Worm (Caenorhabditis elegans): ENCODE measurements around the gene ZK666.8.

The ZK666.8 gene

ce11 chrII:10531604-10532003 is 38.7 kb upstream of the ZK666.8 start (continued):
- TF ChIP-seq Y67H2A.10 (GFP tag; conservative IDR thresholded peaks at IDR 0.05) (no peak), mcd-1 (GFP tag; IDR thresholded peaks at IDR 0.05) (no peak), ztf-6 (GFP tag; IDR thresholded peaks at IDR 0.05) (no peak), ztf-18 (tag; optimal IDR thresholded peaks at IDR 0.05) (no peak)

ce11 chrII:10530907-10531306 is 38.0 kb upstream of the ZK666.8 start:
- TF ChIP-seq cebp-2 (GFP tag; IDR thresholded peaks at IDR 0.05) (0 out of 2 replicates have a peak, but pooled peaks have one; percentile 51), lin-26 (GFP tag; IDR thresholded peaks at IDR 0.05) (no peak), madf-8 (GFP tag; conservative IDR thresholded peaks at IDR 0.05) (no peak), zfh-2 (GFP tag; conservative IDR thresholded peaks at IDR 0.05) (peak; percentile 58; the same call in 1 of the 2 replicates)

DNA sequence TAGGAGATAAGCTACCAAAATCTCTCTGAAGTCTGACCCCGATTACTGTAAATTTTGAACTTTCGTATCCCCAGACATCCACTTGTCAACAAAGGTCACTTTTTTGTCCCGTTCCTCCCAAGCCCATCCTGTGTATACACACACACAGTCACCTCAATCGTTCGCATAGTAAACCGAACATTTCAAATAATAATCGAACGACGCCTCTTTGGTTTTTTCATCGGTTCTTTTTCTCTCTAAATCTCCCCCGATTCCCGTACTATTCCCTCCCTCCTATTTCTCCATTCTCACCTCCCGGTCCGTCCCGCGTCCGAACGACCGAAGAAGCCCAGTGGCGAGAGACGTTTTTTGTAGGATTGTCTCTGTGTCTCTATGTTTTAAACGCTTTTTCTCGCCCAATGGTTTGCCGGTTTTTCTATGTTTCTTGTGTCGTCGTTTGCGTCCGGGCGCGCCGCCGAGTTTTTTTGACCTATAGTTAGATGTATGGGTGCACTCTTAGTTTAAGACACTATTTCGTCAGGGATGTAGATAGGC is 36.4 kb upstream of the ZK666.8 start:
- TF ChIP-seq F52B5.7 (tag; optimal IDR thresholded peaks at IDR 0.05) (no peak), attf-5 (GFP tag; optimal IDR thresholded peaks at IDR 0.05) (peak; percentile 2), nhr-27 (tag; optimal IDR thresholded peaks at IDR 0.05) (no peak), sptf-2 (GFP tag; optimal IDR thresholded peaks at IDR 0.05) (no peak), hlh-12 (tag; optimal IDR thresholded peaks at IDR 0.05) (no peak), hmg-1.2 (GFP tag; IDR thresholded peaks at IDR 0.05) (peak; percentile 43; the same call in 1 of the 2 replicates), madf-3 (GFP tag; IDR thresholded peaks at IDR 0.05) (no peak), nhr-80 (tag; optimal IDR thresholded peaks at IDR 0.05) (peak; percentile 23), lin-26 (GFP tag; IDR thresholded peaks at IDR 0.05) (0 out of 2 replicates have a peak, but pooled peaks have one; percentile 33), tbx-9 (tag; optimal IDR thresholded peaks at IDR 0.05; ENCODE audit: borderline replicate concordance) (no peak), hsf-1 (GFP tag; IDR thresholded peaks at IDR 0.05) (no peak), atf-7 (tag; optimal IDR thresholded peaks at IDR 0.05) (no peak), cebp-1 (GFP tag; IDR thresholded peaks at IDR 0.05) (no peak), cebp-1 (tag; optimal IDR thresholded peaks at IDR 0.05) (peak; percentile 2), efl-1 (GFP tag; optimal IDR thresholded peaks at IDR 0.05) (peak; percentile 26), mel-28 (tag; optimal IDR thresholded peaks at IDR 0.05; ENCODE audit: borderline replicate concordance) (no peak), dox-1 (GFP tag; IDR thresholded peaks at IDR 0.05) (0 out of 2 replicates have a peak, but pooled peaks have one; percentile 42), zfh-2 (GFP tag; conservative IDR thresholded peaks at IDR 0.05) (peak; percentile 89), lag-1 (GFP tag; IDR thresholded peaks at IDR 0.05) (no peak), chd-7 (tag; optimal IDR thresholded peaks at IDR 0.05) (no peak), F33H1.4 (GFP tag; IDR thresholded peaks at IDR 0.05) (no peak), F10E7.11 (tag; optimal IDR thresholded peaks at IDR 0.05) (no peak)

DNA sequence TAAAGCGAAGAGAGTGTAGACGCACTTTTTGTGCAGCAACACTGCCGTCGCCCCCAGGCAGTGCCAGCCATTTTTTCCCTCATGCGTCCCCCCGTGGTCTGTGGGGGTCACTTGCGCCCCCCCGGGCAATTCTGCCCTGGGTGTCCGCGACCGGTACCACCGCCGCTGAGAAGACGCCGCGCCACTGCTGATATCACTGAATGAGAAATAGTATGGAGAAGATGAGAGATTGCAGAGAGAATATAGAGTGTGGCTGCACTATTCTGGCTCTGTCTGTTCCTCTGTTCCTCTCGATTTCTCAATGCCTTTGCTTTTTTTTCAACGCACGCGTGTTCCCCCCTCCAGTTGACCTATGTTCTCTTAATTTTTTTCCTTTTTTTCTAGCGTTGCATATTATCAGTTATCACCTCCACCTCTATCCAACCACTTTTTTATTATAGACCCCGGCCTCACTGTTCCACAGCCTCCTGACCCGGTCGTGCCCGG is 34.8 kb upstream of the ZK666.8 start, which contains the start of gene mab-10:
TSS of gene mab-10 (plus strand) at position 436 of the 486 bp plus-strand sequence.
- TF ChIP-seq F39B2.1 (GFP tag; IDR thresholded peaks at IDR 0.05) (no peak), F57C9.4 (tag; optimal IDR thresholded peaks at IDR 0.05) (no peak), mcd-1 (GFP tag; IDR thresholded peaks at IDR 0.05) (peak; percentile 56), him-1 (tag; optimal IDR thresholded peaks at IDR 0.05) (no peak), ets-4 (GFP tag; optimal IDR thresholded peaks at IDR 0.05) (no peak), repo-1 (tag; optimal IDR thresholded peaks at IDR 0.05) (no peak), nhr-80 (tag; optimal IDR thresholded peaks at IDR 0.05) (peak; percentile 76), C06A6.2 (GFP tag; conservative IDR thresholded peaks at IDR 0.05) (peak; percentile 42; the same call in 1 of the 2 replicates), dpl-1 (GFP tag; optimal IDR thresholded peaks at IDR 0.05) (no peak), zim-3 (tag; optimal IDR thresholded peaks at IDR 0.05) (no peak), nhr-90 (tag; optimal IDR thresholded peaks at IDR 0.05) (peak; percentile 30), tbp1 (GFP tag; optimal IDR thresholded peaks at IDR 0.05) (no peak), let-526 (GFP tag; IDR thresholded peaks at IDR 0.05) (no peak), nfya-2 (GFP tag; IDR thresholded peaks at IDR 0.05) (no peak), Y95B8A.8 (GFP tag; IDR thresholded peaks at IDR 0.05) (no peak), F52B5.7 (tag; optimal IDR thresholded peaks at IDR 0.05) (peak; percentile 30), B0019.2 (GFP tag; conservative IDR thresholded peaks at IDR 0.05) (no peak), xnd-1 (tag; optimal IDR thresholded peaks at IDR 0.05) (no peak), nhr-120 (GFP tag; IDR thresholded peaks at IDR 0.05) (no peak), cebp-1 (GFP tag; IDR thresholded peaks at IDR 0.05) (no peak), cebp-1 (tag; optimal IDR thresholded peaks at IDR 0.05) (peak; percentile 66), nhr-179 (tag; optimal IDR thresholded peaks at IDR 0.05) (no peak), chd-7 (tag; optimal IDR thresholded peaks at IDR 0.05) (peak; percentile 50)
